Worm (Caenorhabditis elegans): ENCODE measurements around the gene R05A10.3.

DNA sequence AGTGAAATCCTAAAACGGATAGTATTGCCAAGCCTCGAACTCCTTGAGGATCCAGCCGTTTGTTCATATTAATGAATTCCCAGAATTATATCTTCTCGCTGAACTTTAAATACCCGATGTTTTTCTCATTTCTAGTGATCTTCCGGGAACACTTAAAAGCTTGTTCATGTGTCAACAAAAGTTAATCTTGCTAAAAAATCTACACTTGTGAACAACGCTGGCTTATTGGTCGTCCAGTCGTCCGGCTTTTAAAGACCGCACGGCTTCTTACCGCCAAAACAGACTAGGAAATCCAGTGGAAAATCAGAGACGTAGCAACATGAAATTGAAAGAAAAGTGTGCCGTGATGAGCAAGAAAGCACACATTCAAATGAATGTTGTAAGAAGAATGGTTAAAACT lies 23.0 kb downstream of the R05A10.3 start, which contains the start of gene oac-38:
- TF ChIP-seq F13C5.2 (tag; optimal IDR thresholded peaks at IDR 0.05) (no peak), ceh-36 (tag; optimal IDR thresholded peaks at IDR 0.05) (no peak), B0310.2 (tag; optimal IDR thresholded peaks at IDR 0.05) (no peak), ama-1 (optimal IDR thresholded peaks at IDR 0.05) (no peak)

All from whole organism, early embryonic.